Worm (Caenorhabditis elegans): ENCODE data around the gene cdh-4.

DNA sequence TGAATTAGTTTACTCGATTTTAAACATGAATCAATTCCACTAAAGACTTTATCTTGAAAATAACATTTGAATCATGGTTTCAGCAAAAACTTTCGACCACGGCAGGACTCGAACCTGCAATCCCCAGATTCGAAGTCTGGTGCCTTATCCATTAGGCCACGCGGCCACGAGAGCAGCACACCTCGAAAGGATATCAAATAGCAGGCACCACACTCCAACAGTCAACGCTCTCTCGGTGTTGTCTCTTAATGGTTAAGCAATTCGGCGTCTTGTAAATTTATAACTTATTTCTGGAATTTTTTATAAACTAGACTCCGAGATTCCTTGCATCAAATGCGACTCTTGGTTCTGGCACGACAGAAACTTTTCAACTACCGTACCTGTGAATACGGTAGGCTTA lies 49.4 kb upstream of the cdh-4 start:
- TF ChIP-seq ama-1 (optimal IDR thresholded peaks at IDR 0.05) (no peak), nhr-11 (tag; optimal IDR thresholded peaks at IDR 0.05) (no peak), dmd-4 (tag; optimal IDR thresholded peaks at IDR 0.05; ENCODE audit: borderline replicate concordance) (peak; percentile 65), madf-2 (tag; optimal IDR thresholded peaks at IDR 0.05) (peak; percentile 72), pag-3 (tag; optimal IDR thresholded peaks at IDR 0.05; ENCODE audit: borderline replicate concordance) (no peak), ceh-9 (tag; optimal IDR thresholded peaks at IDR 0.05) (peak; percentile 53), ceh-48 (tag; optimal IDR thresholded peaks at IDR 0.05) (peak; percentile 79), ceh-14 (tag; optimal IDR thresholded peaks at IDR 0.05) (peak; percentile 33), ref-2 (tag; optimal IDR thresholded peaks at IDR 0.05) (peak; percentile 83), che-1 (tag; optimal IDR thresholded peaks at IDR 0.05) (peak; percentile 87), hlh-15 (tag; optimal IDR thresholded peaks at IDR 0.05) (peak; percentile 69), npax-4 (tag; optimal IDR thresholded peaks at IDR 0.05) (peak; percentile 86)
